Fruit fly (Drosophila melanogaster): Measurements from ENCODE around the gene CG3156.

CG3156 gene

dm6 chrX:452716-453115, 35.0 kb upstream of the CG3156 start:
- TF ChIP-seq rgr (GFP tag; optimal IDR thresholded peaks at IDR 0.05) (no peak), dsf (GFP tag; optimal IDR thresholded peaks at IDR 0.05; ENCODE audit: borderline replicate concordance) (no peak), OdsH (GFP tag; optimal IDR thresholded peaks at IDR 0.05) (no peak), Jra (GFP tag; optimal IDR thresholded peaks at IDR 0.05) (no peak), brk (GFP tag; optimal IDR thresholded peaks at IDR 0.05) (no peak), dmrt93B (GFP tag; optimal IDR thresholded peaks at IDR 0.05) (no peak), usp (GFP tag; optimal IDR thresholded peaks at IDR 0.05) (no peak), Vsx2 (GFP tag; optimal IDR thresholded peaks at IDR 0.05; ENCODE audit: partially characterized antibody) (no peak), lola (GFP tag; optimal IDR thresholded peaks at IDR 0.05) (no peak), CG9705 (GFP tag; optimal IDR thresholded peaks at IDR 0.05) (no peak)

- no peak for TF ChIP-seq CG9705 (GFP tag; optimal IDR thresholded peaks at IDR 0.05)
These were observed 30.7 kb upstream of the CG3156 start for dm6 chrX:456959-457358.

- TF ChIP-seq Jra (GFP tag; optimal IDR thresholded peaks at IDR 0.05) = no peak
- no peak for TF ChIP-seq OdsH (GFP tag; optimal IDR thresholded peaks at IDR 0.05)
- TF ChIP-seq CrebA (GFP tag; optimal IDR thresholded peaks at IDR 0.05; ENCODE audit: borderline replicate concordance) = no peak
- no peak for TF ChIP-seq tai (GFP tag; optimal IDR thresholded peaks at IDR 0.05)
- TF ChIP-seq Vsx2 (GFP tag; optimal IDR thresholded peaks at IDR 0.05; ENCODE audit: partially characterized antibody) = no peak
- TF ChIP-seq foxo (GFP tag; optimal IDR thresholded peaks at IDR 0.05) = peak in 1 of 2 experiments; percentile 33
- TF ChIP-seq Myc (optimal IDR thresholded peaks at IDR 0.05) = no peak
- no peak for TF ChIP-seq Rel (GFP tag; optimal IDR thresholded peaks at IDR 0.05)
- TF ChIP-seq Rel (tag; optimal IDR thresholded peaks at IDR 0.05) = no peak
- TF ChIP-seq psq (GFP tag; optimal IDR thresholded peaks at IDR 0.05) = peak; percentile 3
- no peak for TF ChIP-seq lola (GFP tag; optimal IDR thresholded peaks at IDR 0.05)
These were observed 29.9 kb upstream of the CG3156 start for dm6 chrX:457803-458202.

dm6 chrX:460447-460846, 27.2 kb upstream of the CG3156 start, which contains the start of gene ase:
Gene ase, plus strand, starts transcription at chrX:460747.
- no peak for TF ChIP-seq HLH106 (tag; optimal IDR thresholded peaks at IDR 0.05)
- no peak for TF ChIP-seq dl (GFP tag; optimal IDR thresholded peaks at IDR 0.05; ENCODE audit: insufficient read depth in 1 of 2, partially characterized antibody in 2 of 2)
- TF ChIP-seq sv (GFP tag; optimal IDR thresholded peaks at IDR 0.05) = no peak
- no peak for TF ChIP-seq Rel (GFP tag; optimal IDR thresholded peaks at IDR 0.05)
- no peak for TF ChIP-seq Rel (tag; optimal IDR thresholded peaks at IDR 0.05)
- no peak for TF ChIP-seq woc (GFP tag; optimal IDR thresholded peaks at IDR 0.05)
- no peak for TF ChIP-seq N (GFP tag; optimal IDR thresholded peaks at IDR 0.05)
- no peak for TF ChIP-seq GATAd (GFP tag; optimal IDR thresholded peaks at IDR 0.05)
- no peak for TF ChIP-seq Myc (optimal IDR thresholded peaks at IDR 0.05)
- TF ChIP-seq ey (GFP tag; optimal IDR thresholded peaks at IDR 0.05) = no peak
- no peak for TF ChIP-seq psq (GFP tag; optimal IDR thresholded peaks at IDR 0.05)
- no peak for TF ChIP-seq Dif (GFP tag; optimal IDR thresholded peaks at IDR 0.05; ENCODE audit: partially characterized antibody)

- no peak for TF ChIP-seq rgr (GFP tag; optimal IDR thresholded peaks at IDR 0.05)
- no peak for TF ChIP-seq Mio (GFP tag; optimal IDR thresholded peaks at IDR 0.05)
- no peak for TF ChIP-seq Myc (optimal IDR thresholded peaks at IDR 0.05)
- no peak for TF ChIP-seq N (GFP tag; optimal IDR thresholded peaks at IDR 0.05)
- no peak for TF ChIP-seq Vsx2 (GFP tag; optimal IDR thresholded peaks at IDR 0.05; ENCODE audit: partially characterized antibody)
- no peak for TF ChIP-seq CrebA (GFP tag; optimal IDR thresholded peaks at IDR 0.05; ENCODE audit: borderline replicate concordance)
- TF ChIP-seq tai (GFP tag; optimal IDR thresholded peaks at IDR 0.05) = no peak
- no peak for TF ChIP-seq GATAd (GFP tag; optimal IDR thresholded peaks at IDR 0.05)
- no peak for TF ChIP-seq h (GFP tag; optimal IDR thresholded peaks at IDR 0.05)
- no peak for TF ChIP-seq dsf (GFP tag; optimal IDR thresholded peaks at IDR 0.05; ENCODE audit: borderline replicate concordance)
- TF ChIP-seq br (GFP tag; optimal IDR thresholded peaks at IDR 0.05) = no peak
- TF ChIP-seq pan (optimal IDR thresholded peaks at IDR 0.05) = no peak
- no peak for TF ChIP-seq Abd-B (GFP tag; optimal IDR thresholded peaks at IDR 0.05)
- TF ChIP-seq dl (GFP tag; optimal IDR thresholded peaks at IDR 0.05; ENCODE audit: insufficient read depth in 1 of 2, partially characterized antibody in 2 of 2) = no peak
- no peak for TF ChIP-seq Rel (GFP tag; optimal IDR thresholded peaks at IDR 0.05)
- TF ChIP-seq Rel (tag; optimal IDR thresholded peaks at IDR 0.05) = no peak
- TF ChIP-seq fru (GFP tag; optimal IDR thresholded peaks at IDR 0.05) = no peak
- no peak for TF ChIP-seq ey (GFP tag; optimal IDR thresholded peaks at IDR 0.05)
- no peak for TF ChIP-seq dmrt93B (GFP tag; optimal IDR thresholded peaks at IDR 0.05)
These were observed 23.7 kb upstream of the CG3156 start for dm6 chrX:463934-464333.

Data from whole organism, wandering third instar larva.